Worm (Caenorhabditis elegans) whole organism, L2 larva: ENCODE results near the gene ZK1010.2.

Experiments used
- C34F6.9 ChIP-seq: fragments of 150-350 bp; optimal IDR thresholded peaks from 2 replicates; lab custom pipeline; 2014; ENCODE audit warnings: missing biosample characterization, missing genetic modification characterization
- F13H6.1 ChIP-seq: sonication (generic microtip); optimal IDR thresholded peaks from 2 replicates; lab custom pipeline; 2016; ENCODE audit warnings: missing genetic modification characterization, missing compliant biosample characterization
- R02D3.7 ChIP-seq: fragments of 150-350 bp; optimal IDR thresholded peaks from 2 replicates; lab custom pipeline; 2014; ENCODE audit warnings: missing biosample characterization, missing genetic modification characterization
- Y55F3AM.14 ChIP-seq: fragments of 200-800 bp; sonication (Bioruptor generic); optimal IDR thresholded peaks from 2 replicates; lab custom pipeline; 2018; ENCODE audit warnings: mild to moderate bottlenecking, missing genetic modification characterization, missing compliant biosample characterization
- ZK546.5 ChIP-seq: sonication (generic microtip); optimal IDR thresholded peaks from 2 replicates; lab custom pipeline; 2017; ENCODE audit warnings: missing biosample characterization, missing genetic modification characterization
- alr-1 ChIP-seq: fragments of 150-350 bp; optimal IDR thresholded peaks from 2 replicates; lab custom pipeline; 2014; ENCODE audit warnings: missing biosample characterization, missing genetic modification characterization
- blmp-1 ChIP-seq: sonication (generic microtip); optimal IDR thresholded peaks from 2 replicates; lab custom pipeline; 2017; ENCODE audit warnings: missing genetic modification characterization, mild to moderate bottlenecking, missing compliant biosample characterization, antibody characterized with exemption, moderate library complexity; ENCODE audit not compliant: insufficient read depth
- ceh-82 ChIP-seq: fragments of 150-350 bp; optimal IDR thresholded peaks from 2 replicates; lab custom pipeline; 2014; ENCODE audit warnings: missing biosample characterization, missing genetic modification characterization
- crh-2 ChIP-seq: sonication (generic microtip); optimal IDR thresholded peaks from 2 replicates; lab custom pipeline; 2017; ENCODE audit warnings: missing biosample characterization, missing genetic modification characterization
- dmd-4 ChIP-seq: sonication (generic microtip); optimal IDR thresholded peaks from 2 replicates; lab custom pipeline; 2017; ENCODE audit warnings: missing biosample characterization, missing genetic modification characterization
- egl-27 ChIP-seq: sonication (generic microtip); optimal IDR thresholded peaks from 3 replicates; lab custom pipeline; 2017; ENCODE audit warnings: missing biosample characterization, missing genetic modification reagents, missing genetic modification characterization
- elt-1 ChIP-seq: fragments of 150-350 bp; optimal IDR thresholded peaks from 2 replicates; lab custom pipeline; 2014; ENCODE audit warnings: missing biosample characterization, missing genetic modification characterization
- elt-3 ChIP-seq: sonication (generic microtip); optimal IDR thresholded peaks from 2 replicates; lab custom pipeline; 2017; ENCODE audit warnings: missing biosample characterization, missing genetic modification characterization
- fos-1 ChIP-seq: fragments of 150-350 bp; optimal IDR thresholded peaks from 2 replicates; lab custom pipeline; 2014; ENCODE audit warnings: missing biosample characterization, missing genetic modification characterization
- gmeb-1 ChIP-seq: fragments of 150-350 bp; optimal IDR thresholded peaks from 2 replicates; lab custom pipeline; 2014; ENCODE audit warnings: missing biosample characterization, missing genetic modification characterization
- lin-11 ChIP-seq: fragments of 150-350 bp; sonication (generic microtip); optimal IDR thresholded peaks from 2 replicates; lab custom pipeline; 2014; ENCODE audit warnings: missing biosample characterization, missing genetic modification characterization, inconsistent platforms, mixed read lengths
- lin-13 ChIP-seq: fragments of 150-350 bp; optimal IDR thresholded peaks from 2 replicates; lab custom pipeline; 2014; ENCODE audit warnings: missing biosample characterization, missing genetic modification reagents, missing genetic modification characterization
- lin-39 ChIP-seq: fragments of 150-350 bp; optimal IDR thresholded peaks from 2 replicates; lab custom pipeline; 2014; ENCODE audit warnings: missing biosample characterization, missing genetic modification reagents, missing genetic modification characterization
- lsy-2 ChIP-seq, 2 experiments: fragments of 150-350 bp in 1 of 2; sonication (generic microtip) in 1 of 2; optimal IDR thresholded peaks; 2 replicates each; lab custom pipeline; 2014 to 2017; ENCODE audit warnings: missing biosample characterization in 2 of 2, missing genetic modification characterization in 2 of 2
- mab-5 ChIP-seq: fragments of 150-350 bp; optimal IDR thresholded peaks from 2 replicates; lab custom pipeline; 2014; ENCODE audit warnings: missing biosample characterization, missing genetic modification characterization
- mbf-1 ChIP-seq: sonication (generic microtip); optimal IDR thresholded peaks from 2 replicates; lab custom pipeline; 2017; ENCODE audit warnings: missing biosample characterization, missing genetic modification characterization
- mdl-1 ChIP-seq, 2 experiments: fragments of 150-350 bp in 1 of 2; sonication (generic microtip) in 1 of 2; optimal IDR thresholded peaks; 2 replicates each; lab custom pipeline; 2017; ENCODE audit warnings: missing biosample characterization in 2 of 2, missing genetic modification characterization in 2 of 2
- nhr-10 ChIP-seq: sonication (generic microtip); optimal IDR thresholded peaks from 2 replicates; lab custom pipeline; 2017; ENCODE audit warnings: missing biosample characterization, missing genetic modification characterization
- nhr-11 ChIP-seq: fragments of 150-350 bp; optimal IDR thresholded peaks from 2 replicates; lab custom pipeline; 2014; ENCODE audit warnings: missing biosample characterization, missing genetic modification characterization
- nhr-12 ChIP-seq: fragments of 150-350 bp; optimal IDR thresholded peaks from 2 replicates; lab custom pipeline; 2014; ENCODE audit warnings: missing biosample characterization, missing genetic modification characterization
- nhr-129 ChIP-seq: fragments of 150-350 bp; optimal IDR thresholded peaks from 2 replicates; lab custom pipeline; 2014; ENCODE audit warnings: missing biosample characterization, missing genetic modification characterization
- nhr-21 ChIP-seq: fragments of 150-350 bp; optimal IDR thresholded peaks from 2 replicates; lab custom pipeline; 2014; ENCODE audit warnings: missing biosample characterization, missing genetic modification characterization
- nhr-23 ChIP-seq: fragments of 150-350 bp; optimal IDR thresholded peaks from 2 replicates; lab custom pipeline; 2014; ENCODE audit warnings: missing biosample characterization, missing genetic modification reagents, missing genetic modification characterization
- nhr-25 ChIP-seq: fragments of 150-350 bp; sonication (generic microtip); optimal IDR thresholded peaks from 3 replicates; lab custom pipeline; 2014; ENCODE audit warnings: missing biosample characterization, missing genetic modification characterization
- nhr-6 ChIP-seq: fragments of 150-350 bp; optimal IDR thresholded peaks from 2 replicates; lab custom pipeline; 2014; ENCODE audit warnings: missing biosample characterization, missing genetic modification characterization
- nhr-77 ChIP-seq: fragments of 150-350 bp; optimal IDR thresholded peaks from 2 replicates; lab custom pipeline; 2014; ENCODE audit warnings: missing biosample characterization, missing genetic modification characterization
- peb-1 ChIP-seq: fragments of 150-350 bp; optimal IDR thresholded peaks from 2 replicates; lab custom pipeline; 2014; ENCODE audit warnings: missing biosample characterization, missing genetic modification characterization
- sem-4 ChIP-seq: fragments of 150-350 bp; optimal IDR thresholded peaks from 2 replicates; lab custom pipeline; 2014; ENCODE audit warnings: missing biosample characterization, missing genetic modification reagents, missing genetic modification characterization
- skn-1 ChIP-seq: sonication (generic microtip); optimal IDR thresholded peaks from 2 replicates; lab custom pipeline; 2017; ENCODE audit warnings: missing biosample characterization, missing genetic modification characterization
- sma-3 ChIP-seq: sonication (generic microtip); optimal IDR thresholded peaks from 2 replicates; lab custom pipeline; 2016; ENCODE audit warnings: missing genetic modification reagents, missing genetic modification characterization, missing compliant biosample characterization
- sma-9 ChIP-seq, 2 experiments: fragments of 150-350 bp in 1 of 2; sonication (generic microtip) in 1 of 2; optimal IDR thresholded peaks; 2 replicates each; lab custom pipeline; 2014 to 2016; ENCODE audit warnings: missing genetic modification characterization in 2 of 2, mild to moderate bottlenecking in 1 of 2, missing biosample characterization in 1 of 2, missing compliant biosample characterization in 1 of 2, missing genetic modification reagents in 1 of 2, moderate library complexity in 1 of 2
- snpc-4 ChIP-seq: fragments of 150-350 bp; optimal IDR thresholded peaks from 2 replicates; lab custom pipeline; 2014; ENCODE audit warnings: missing biosample characterization, missing genetic modification characterization
- unc-39 ChIP-seq: fragments of 150-350 bp; optimal IDR thresholded peaks from 2 replicates; lab custom pipeline; 2014; ENCODE audit warnings: missing biosample characterization, missing genetic modification characterization
- unc-55 ChIP-seq: fragments of 150-350 bp; sonication (generic microtip); optimal IDR thresholded peaks from 3 replicates; lab custom pipeline; 2014; ENCODE audit warnings: missing biosample characterization, missing genetic modification reagents, missing genetic modification characterization
- unc-62 ChIP-seq: fragments of 150-350 bp; optimal IDR thresholded peaks from 2 replicates; lab custom pipeline; 2014; ENCODE audit warnings: missing biosample characterization, missing genetic modification reagents, missing genetic modification characterization
- zag-1 ChIP-seq: fragments of 150-350 bp; optimal IDR thresholded peaks from 2 replicates; lab custom pipeline; 2014; ENCODE audit warnings: missing biosample characterization, missing genetic modification characterization
- ztf-1 ChIP-seq: fragments of 200-800 bp; sonication (Bioruptor generic); conservative IDR thresholded peaks from 2 replicates; pipeline ENCODE4 v1.3.6; 2022; ENCODE audit warnings: missing genetic modification characterization, missing compliant biosample characterization
- ztf-4 ChIP-seq: fragments of 150-350 bp; optimal IDR thresholded peaks from 2 replicates; lab custom pipeline; 2014; ENCODE audit warnings: missing biosample characterization, missing genetic modification characterization

The ZK1010.2 gene

DNA sequence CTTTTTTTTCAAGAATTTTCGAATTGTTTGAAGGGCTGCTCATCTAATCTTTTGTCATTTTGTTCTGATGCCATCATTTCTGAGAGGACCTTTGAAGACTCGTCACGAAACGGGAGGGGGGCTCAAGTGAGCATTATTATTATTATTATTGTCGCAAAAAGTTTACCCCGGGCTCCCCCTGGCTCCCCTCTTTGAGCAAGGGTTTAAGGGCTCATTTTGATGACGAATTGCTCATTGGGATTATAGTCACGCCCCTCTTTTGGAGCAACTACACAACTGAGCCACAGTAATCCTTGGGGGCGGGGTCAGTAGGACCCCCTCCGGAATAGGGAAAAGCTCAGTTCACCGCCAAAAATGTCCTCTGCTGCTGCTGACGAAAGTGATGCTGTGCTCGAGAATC, 35.4 kb downstream of the ZK1010.2 start, which contains the start of gene unc-25:
Gene unc-25, plus strand, starts transcription at position 345 of the 400 bp plus-strand sequence.
- no peak for TF ChIP-seq nhr-129
- TF ChIP-seq nhr-12 (tag; lab: Kevin White, UChicago), result no peak
- TF ChIP-seq mab-5 (tag; lab: Kevin White, UChicago), result peak; percentile 73
- no peak for TF ChIP-seq elt-1 (tag; lab: Kevin White, UChicago)
- TF ChIP-seq unc-39 (tag; lab: Kevin White, UChicago), result no peak
- no peak for TF ChIP-seq nhr-11 (tag; lab: Kevin White, UChicago)
- TF ChIP-seq R02D3.7 (tag; lab: Kevin White, UChicago), result no peak
- TF ChIP-seq blmp-1 (tag; lab: Kevin White, UChicago), result no peak
- no peak for TF ChIP-seq skn-1 (tag; lab: Kevin White, UChicago)
- TF ChIP-seq ceh-82, result no peak
- TF ChIP-seq F13H6.1, result peak; percentile 0
- TF ChIP-seq lsy-2 (tag; optimal IDR thresholded peaks at IDR 0.05; lab: Kevin White, UChicago), result peak in 1 of 2 experiments; percentile 20
- TF ChIP-seq dmd-4, result no peak
- no peak for TF ChIP-seq sma-9 (GFP tag; optimal IDR thresholded peaks at IDR 0.05; lab: Kevin White, UChicago)
- no peak for TF ChIP-seq sma-9 (tag; optimal IDR thresholded peaks at IDR 0.05; lab: Kevin White, UChicago)
- TF ChIP-seq unc-55 (GFP tag; lab: Kevin White, UChicago), result peak; percentile 57
- 0 out of 2 replicates have a peak, but pooled peaks have one; percentile 22 for TF ChIP-seq ztf-1 (GFP tag; lab: Robert Waterston, UW)
- peak; percentile 73 for TF ChIP-seq Y55F3AM.14
- no peak for TF ChIP-seq mbf-1 (tag; lab: Kevin White, UChicago)
- no peak for TF ChIP-seq zag-1 (tag; lab: Kevin White, UChicago)
- no peak for TF ChIP-seq C34F6.9 (tag; lab: Kevin White, UChicago)
- no peak for TF ChIP-seq mdl-1 (tag; optimal IDR thresholded peaks at IDR 0.05; lab: Kevin White, UChicago)
- TF ChIP-seq ZK546.5 (tag; lab: Kevin White, UChicago), result no peak

DNA sequence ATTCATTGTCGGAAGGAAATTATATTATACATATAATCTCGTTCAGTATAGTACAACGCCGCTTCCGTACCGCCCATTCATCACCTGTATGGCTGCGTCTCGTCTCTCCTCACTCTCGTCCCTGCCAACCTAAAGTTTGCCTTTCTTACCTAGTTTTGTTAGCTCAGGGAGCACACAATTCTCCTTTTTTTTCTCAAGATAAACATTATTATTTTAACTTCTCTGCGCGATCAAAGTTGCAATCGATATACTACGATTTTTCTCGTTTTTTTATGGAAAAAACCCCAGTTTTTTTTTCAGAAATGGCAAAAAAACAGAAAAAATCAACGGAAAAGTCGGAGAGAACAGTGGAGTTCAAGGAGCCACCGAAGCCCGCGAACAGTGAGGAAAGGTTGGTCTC, 43.2 kb downstream of the ZK1010.2 start, which contains the start of gene epg-3:
Gene epg-3, plus strand, starts transcription at position 301 of the 400 bp plus-strand sequence.
- TF ChIP-seq mab-5 (tag; lab: Kevin White, UChicago) (no peak), nhr-23 (tag; lab: Kevin White, UChicago) (no peak), skn-1 (tag; lab: Kevin White, UChicago) (no peak), unc-62 (GFP tag; lab: Kevin White, UChicago) (no peak), nhr-25 (tag; lab: Kevin White, UChicago) (no peak)

DNA sequence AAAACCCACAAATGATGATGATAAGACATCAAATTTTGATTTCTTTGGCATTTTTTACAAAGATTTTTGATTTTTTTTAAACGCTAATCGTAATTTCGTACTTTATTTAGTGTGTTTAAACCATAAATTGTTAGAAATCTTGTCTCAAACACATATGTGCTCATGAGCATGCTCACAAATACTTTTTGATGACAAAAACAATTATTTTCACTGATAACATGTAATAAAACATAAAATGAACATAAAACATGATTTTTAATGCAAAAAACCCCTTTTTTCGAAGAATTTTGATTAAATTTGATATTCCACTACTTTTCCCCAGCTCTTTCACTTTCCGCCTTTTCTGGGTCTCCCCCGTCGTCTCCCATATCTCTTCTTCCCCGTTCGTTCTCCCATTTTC, 44.9 kb downstream of the ZK1010.2 start:
- TF ChIP-seq skn-1 (tag; lab: Kevin White, UChicago) (peak; percentile 50), nhr-77 (tag; lab: Kevin White, UChicago) (no peak)
- TF ChIP-seq, all 48 proteins: peak for 1

DNA sequence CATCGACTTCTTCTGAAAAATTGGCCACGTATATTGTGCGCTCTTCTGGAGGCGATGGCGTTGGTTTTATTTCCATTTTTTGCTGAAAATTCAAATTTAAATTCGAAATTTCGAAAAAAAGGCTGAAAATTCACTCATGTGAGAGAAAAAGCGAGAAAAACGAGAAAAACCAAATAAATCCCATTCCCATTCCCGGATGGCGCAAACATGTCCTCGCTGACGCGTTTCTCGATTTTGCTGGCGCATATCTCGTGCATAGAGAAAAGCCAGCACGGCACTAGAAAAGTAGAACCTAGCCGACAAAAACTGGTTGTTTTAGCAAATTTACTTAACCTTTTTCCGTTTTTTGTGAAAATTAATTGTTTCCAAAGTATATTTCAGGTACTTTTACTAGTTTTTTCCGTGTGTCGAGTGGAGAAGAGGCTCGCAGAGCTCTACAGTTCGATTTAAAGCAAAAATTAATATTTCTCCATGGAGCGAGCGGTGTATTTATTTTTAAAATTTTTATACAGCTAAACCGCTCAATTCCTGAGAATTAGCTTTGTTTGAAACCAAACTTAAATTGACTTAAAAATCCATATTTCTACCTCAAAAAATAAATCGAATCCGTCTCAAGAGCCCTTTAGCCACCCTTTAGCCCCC, 45.8 kb downstream of the ZK1010.2 start, which contains the start of gene rbm-7:
Gene rbm-7, minus strand, starts transcription at position 82 of the 642 bp plus-strand sequence.
- TF ChIP-seq lin-39, result no peak
- peak; percentile 63 for TF ChIP-seq nhr-129
- TF ChIP-seq unc-39 (tag; lab: Kevin White, UChicago), result no peak
- peak; percentile 40 for TF ChIP-seq egl-27 (tag; lab: Kevin White, UChicago)
- peak; percentile 37 for TF ChIP-seq nhr-21 (tag; lab: Kevin White, UChicago)
- TF ChIP-seq lin-13 (GFP tag; lab: Kevin White, UChicago), result peak; percentile 58
- no peak for TF ChIP-seq nhr-10 (tag; lab: Kevin White, UChicago)
- no peak for TF ChIP-seq ceh-82
- no peak for TF ChIP-seq ZK546.5 (tag; lab: Kevin White, UChicago)
- TF ChIP-seq elt-3, result no peak
- no peak for TF ChIP-seq snpc-4
- TF ChIP-seq ztf-4 (tag; lab: Kevin White, UChicago), result no peak
- no peak for TF ChIP-seq peb-1 (tag; lab: Kevin White, UChicago)
- peak; percentile 49 for TF ChIP-seq nhr-25 (tag; lab: Kevin White, UChicago)
- peak; percentile 81 for TF ChIP-seq gmeb-1 (tag; lab: Kevin White, UChicago)
- no peak for TF ChIP-seq ztf-1 (GFP tag; lab: Robert Waterston, UW)
- TF ChIP-seq Y55F3AM.14, result no peak
- no peak for TF ChIP-seq sma-9 (GFP tag; optimal IDR thresholded peaks at IDR 0.05; lab: Kevin White, UChicago)
- no peak for TF ChIP-seq sma-9 (tag; optimal IDR thresholded peaks at IDR 0.05; lab: Kevin White, UChicago)
- no peak for TF ChIP-seq alr-1 (tag; lab: Kevin White, UChicago)
- peak; percentile 78 for TF ChIP-seq unc-55 (GFP tag; lab: Kevin White, UChicago)
- TF ChIP-seq nhr-12 (tag; lab: Kevin White, UChicago), result no peak
- TF ChIP-seq crh-2 (tag; lab: Kevin White, UChicago), result peak; percentile 70
- peak; percentile 67 for TF ChIP-seq lin-11 (tag; lab: Kevin White, UChicago)
- TF ChIP-seq sma-3 (GFP tag; lab: Kevin White, UChicago), result peak; percentile 36
- peak; percentile 44 for TF ChIP-seq mab-5 (tag; lab: Kevin White, UChicago)
- no peak for TF ChIP-seq elt-1 (tag; lab: Kevin White, UChicago)
- peak; percentile 85 to 88 for TF ChIP-seq lsy-2 (tag; optimal IDR thresholded peaks at IDR 0.05; lab: Kevin White, UChicago)
- no peak for TF ChIP-seq nhr-6
- peak; percentile 59 for TF ChIP-seq sem-4 (tag; lab: Kevin White, UChicago)
- TF ChIP-seq nhr-23 (tag; lab: Kevin White, UChicago), result no peak
- TF ChIP-seq unc-62 (GFP tag; lab: Kevin White, UChicago), result no peak
- peak; percentile 37 for TF ChIP-seq fos-1 (tag; lab: Kevin White, UChicago)
- TF ChIP-seq skn-1 (tag; lab: Kevin White, UChicago), result no peak
